Worm (Caenorhabditis elegans) whole organism, L4 larva: ENCODE measurements around the gene ZK643.2.
A peak's percentile ranks its signal among the peaks of the same experiment; 100 is the strongest.

Source experiments
- F44E2.7 ChIP-seq: fragments of 200-800 bp; sonication (Bioruptor generic); IDR thresholded peaks from 2 replicates; pipeline ENCODE4 v2.1.2; 2022; ENCODE audit warnings: missing genetic modification characterization, missing compliant biosample characterization
- F49E8.2 ChIP-seq: sonication (generic microtip); optimal IDR thresholded peaks from 2 replicates; lab custom pipeline; 2016; ENCODE audit warnings: missing compliant biosample characterization, mild to moderate bottlenecking, missing genetic modification characterization, borderline replicate concordance
- T20F7.1 ChIP-seq: fragments of 200-800 bp; sonication (Bioruptor generic); optimal IDR thresholded peaks from 2 replicates; lab custom pipeline; 2018; ENCODE audit warnings: mild to moderate bottlenecking, missing genetic modification characterization, missing compliant biosample characterization
- Y75B8A.6 ChIP-seq: fragments of 200-800 bp; sonication (Bioruptor generic); IDR thresholded peaks from 2 replicates; pipeline ENCODE4 v1.3.6; 2022; ENCODE audit warnings: missing genetic modification reagents, missing genetic modification characterization, missing compliant biosample characterization
- ama-1 ChIP-seq: fragments of 150-350 bp; optimal IDR thresholded peaks from 2 replicates; lab custom pipeline; 2014; ENCODE audit warnings: inconsistent platforms, mixed read lengths
- arid-1 ChIP-seq: fragments of 200-800 bp; sonication (Bioruptor generic); conservative IDR thresholded peaks from 2 replicates; pipeline ENCODE4 v1.3.6; 2022; ENCODE audit warnings: missing genetic modification reagents, missing genetic modification characterization, missing compliant biosample characterization
- ceh-62 ChIP-seq: sonication (generic microtip); optimal IDR thresholded peaks from 2 replicates; lab custom pipeline; 2017; ENCODE audit warnings: missing biosample characterization, missing genetic modification characterization
- ctbp-1 ChIP-seq: fragments of 200-800 bp; sonication (Bioruptor generic); IDR thresholded peaks from 2 replicates; pipeline ENCODE4 v1.3.6; 2022; ENCODE audit warnings: missing genetic modification reagents, missing genetic modification characterization, missing compliant biosample characterization
- daf-16 ChIP-seq, 3 experiments: sonication (generic microtip); optimal IDR thresholded peaks; 2 replicates each; lab custom pipeline; 2016 to 2017; ENCODE audit warnings: missing genetic modification characterization in 3 of 3, missing genetic modification reagents in 3 of 3, mild to moderate bottlenecking in 2 of 3, missing compliant biosample characterization in 2 of 3, missing biosample characterization in 1 of 3, moderate library complexity in 1 of 3
- dmd-6 ChIP-seq: fragments of 200-800 bp; sonication (Bioruptor generic); IDR thresholded peaks from 2 replicates; pipeline ENCODE4 v1.3.6; 2022; ENCODE audit warnings: missing genetic modification reagents, missing genetic modification characterization, missing compliant biosample characterization
- dmd-8 ChIP-seq: fragments of 200-800 bp; sonication (Bioruptor generic); IDR thresholded peaks from 2 replicates; pipeline ENCODE4 v1.3.6; 2022; ENCODE audit warnings: missing genetic modification characterization, missing compliant biosample characterization
- duxl-1 ChIP-seq: sonication (generic microtip); optimal IDR thresholded peaks from 2 replicates; lab custom pipeline; 2016; ENCODE audit warnings: mild to moderate bottlenecking, missing genetic modification characterization, moderate library complexity, missing compliant biosample characterization; ENCODE audit not compliant: poor library complexity
- dve-1 ChIP-seq: sonication (generic microtip); optimal IDR thresholded peaks from 2 replicates; lab custom pipeline; 2017; ENCODE audit warnings: antibody characterized with exemption, mild to moderate bottlenecking, missing genetic modification characterization, missing compliant biosample characterization; ENCODE audit not compliant: insufficient read depth
- hlh-11 ChIP-seq: fragments of 200-800 bp; sonication (Bioruptor generic); optimal IDR thresholded peaks from 2 replicates; lab custom pipeline; 2018; ENCODE audit warnings: mild to moderate bottlenecking, missing genetic modification characterization, missing compliant biosample characterization
- hlh-30 ChIP-seq: sonication (generic microtip); optimal IDR thresholded peaks from 2 replicates; lab custom pipeline; 2017; ENCODE audit warnings: antibody characterized with exemption, mild to moderate bottlenecking, missing genetic modification characterization, missing compliant biosample characterization; ENCODE audit not compliant: insufficient read depth
- jun-1 ChIP-seq: fragments of 150-350 bp; optimal IDR thresholded peaks from 2 replicates; lab custom pipeline; 2014; ENCODE audit warnings: missing biosample characterization, missing genetic modification reagents, missing genetic modification characterization
- lim-7 ChIP-seq: fragments of 200-800 bp; sonication (Bioruptor generic); IDR thresholded peaks from 2 replicates; pipeline ENCODE4 v1.3.6; 2022; ENCODE audit warnings: missing genetic modification characterization, missing compliant biosample characterization
- lin-1 ChIP-seq: fragments of 200-800 bp; sonication (Bioruptor generic); IDR thresholded peaks from 2 replicates; pipeline ENCODE4 v1.3.6; 2022; ENCODE audit warnings: missing genetic modification reagents, missing genetic modification characterization, missing compliant biosample characterization
- mdl-1 ChIP-seq, 2 experiments: fragments of 150-350 bp in 1 of 2; sonication (generic microtip) in 1 of 2; optimal IDR thresholded peaks; 2 replicates each; lab custom pipeline; 2014 to 2017; ENCODE audit warnings: missing biosample characterization in 2 of 2, missing genetic modification characterization in 2 of 2
- mes-2 ChIP-seq: sonication (generic microtip); optimal IDR thresholded peaks from 2 replicates; lab custom pipeline; 2016; ENCODE audit warnings: missing genotype, mild to moderate bottlenecking, missing genetic modification characterization, missing compliant biosample characterization; ENCODE audit not compliant: poor library complexity, severe bottlenecking
- mxl-3 ChIP-seq: fragments of 200-800 bp; sonication (Bioruptor generic); optimal IDR thresholded peaks from 2 replicates; lab custom pipeline; 2018; ENCODE audit warnings: mild to moderate bottlenecking, missing genetic modification characterization, missing compliant biosample characterization
- nhr-10 ChIP-seq: fragments of 150-350 bp; optimal IDR thresholded peaks from 2 replicates; lab custom pipeline; 2014; ENCODE audit warnings: missing biosample characterization, missing genetic modification characterization
- nhr-25 ChIP-seq: sonication (generic microtip); optimal IDR thresholded peaks from 2 replicates; lab custom pipeline; 2017; ENCODE audit warnings: missing genetic modification characterization, mild to moderate bottlenecking, missing compliant biosample characterization, antibody characterized with exemption, moderate library complexity, borderline replicate concordance; ENCODE audit not compliant: insufficient read depth
- nhr-28 ChIP-seq: fragments of 150-350 bp; optimal IDR thresholded peaks from 2 replicates; lab custom pipeline; 2014; ENCODE audit warnings: missing biosample characterization, missing genetic modification characterization
- nhr-48 ChIP-seq: sonication (generic microtip); optimal IDR thresholded peaks from 2 replicates; lab custom pipeline; 2016; ENCODE audit warnings: mild to moderate bottlenecking, missing genetic modification characterization, missing compliant biosample characterization
- nhr-76 ChIP-seq: fragments of 150-350 bp; optimal IDR thresholded peaks from 2 replicates; lab custom pipeline; 2014; ENCODE audit warnings: missing biosample characterization, missing genetic modification characterization
- nhr-77 ChIP-seq: fragments of 150-350 bp; optimal IDR thresholded peaks from 2 replicates; lab custom pipeline; 2014; ENCODE audit warnings: missing biosample characterization, missing genetic modification characterization
- pqm-1 ChIP-seq: sonication (generic microtip); optimal IDR thresholded peaks from 2 replicates; lab custom pipeline; 2017; ENCODE audit warnings: missing biosample characterization, missing genetic modification characterization
- snpc-4 ChIP-seq: fragments of 150-350 bp; optimal IDR thresholded peaks from 2 replicates; lab custom pipeline; 2014; ENCODE audit warnings: missing biosample characterization, missing genetic modification characterization
- tra-1 ChIP-seq: fragments of 200-800 bp; sonication (Bioruptor generic); IDR thresholded peaks from 2 replicates; pipeline ENCODE4 v1.3.6; 2022; ENCODE audit warnings: missing genetic modification reagents, missing genetic modification characterization, missing compliant biosample characterization
- unc-130 ChIP-seq: sonication (generic microtip); optimal IDR thresholded peaks from 2 replicates; lab custom pipeline; 2016; ENCODE audit warnings: missing genetic modification reagents, missing genetic modification characterization, missing compliant biosample characterization
- unc-62 ChIP-seq, 3 experiments: fragments of 150-350 bp in 1 of 3; sonication (generic microtip); optimal IDR thresholded peaks in 2 of 3; peaks in 1 of 3; 1 replicate in 1 of 3; 2 replicates in 2 of 3; lab custom pipeline; 2014 to 2017; ENCODE audit warnings: missing biosample characterization in 3 of 3, missing genetic modification characterization in 3 of 3, missing genetic modification reagents in 3 of 3, missing genotype in 1 of 3
- ztf-7 ChIP-seq: fragments of 150-350 bp; optimal IDR thresholded peaks from 2 replicates; lab custom pipeline; 2014; ENCODE audit warnings: missing biosample characterization, missing genetic modification characterization

The ZK643.2 gene

ce11 chrIII:8983135-8983534 is 26.8 kb downstream of the ZK643.2 start:
- TF ChIP-seq ceh-62 (tag; lab: Kevin White, UChicago) = no peak
- TF ChIP-seq hlh-30 (tag; lab: Kevin White, UChicago) = no peak
- no peak for TF ChIP-seq nhr-77
- TF ChIP-seq lin-1 (GFP tag; lab: Robert Waterston, UW) = no peak
- TF ChIP-seq mxl-3 (GFP tag; lab: Kevin White, UChicago) = peak; percentile 6
- TF ChIP-seq nhr-28 (tag; lab: Kevin White, UChicago) = peak; percentile 19
- TF ChIP-seq ctbp-1 (GFP tag; lab: Robert Waterston, UW) = 0 out of 2 replicates have a peak, but pooled peaks have one; percentile 11
- TF ChIP-seq unc-62 (GFP tag; optimal IDR thresholded peaks at IDR 0.05 in 1 of 2; lab: Kevin White, UChicago) = peak in 1 of 2 experiments; percentile 96
- TF ChIP-seq unc-62 (tag; optimal IDR thresholded peaks at IDR 0.05; lab: Kevin White, UChicago) = no peak
- no peak for TF ChIP-seq ztf-7 (tag; lab: Kevin White, UChicago)
- TF ChIP-seq nhr-25 = peak; percentile 41
- TF ChIP-seq, all 104 proteins: peak for 5

DNA sequence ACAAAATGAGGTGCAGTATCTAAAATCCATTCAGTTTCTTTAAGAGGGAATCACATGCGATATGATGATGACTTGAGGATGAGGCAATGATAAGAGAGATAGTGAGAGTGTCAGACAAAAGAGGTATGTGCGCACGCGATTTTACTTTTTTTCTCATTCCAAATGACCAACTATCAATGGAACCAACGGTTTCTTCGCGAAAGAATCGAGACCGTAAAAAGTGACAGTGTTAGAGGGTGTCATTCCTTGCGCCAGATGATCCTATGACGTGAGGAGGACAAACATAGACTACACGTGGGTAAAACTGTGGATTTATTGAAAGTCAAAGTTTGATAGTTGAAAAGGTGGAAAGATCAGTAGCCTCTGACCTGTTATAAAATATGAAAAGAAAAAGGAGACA is 27.5 kb downstream of the ZK643.2 start:
- 0 out of 2 replicates have a peak, but pooled peaks have one; percentile 25 for TF ChIP-seq dmd-8 (GFP tag; lab: Robert Waterston, UW)
- TF ChIP-seq dmd-6 = peak; percentile 36
- TF ChIP-seq snpc-4 (tag; lab: Kevin White, UChicago) = no peak
- TF ChIP-seq mdl-1 (tag; optimal IDR thresholded peaks at IDR 0.05; lab: Kevin White, UChicago) = peak; percentile 53 to 95
- peak; percentile 63 for TF ChIP-seq mxl-3 (GFP tag; lab: Kevin White, UChicago)
- peak; percentile 33 for TF ChIP-seq nhr-77
- peak; percentile 48 for TF ChIP-seq duxl-1 (tag; lab: Kevin White, UChicago)
- peak; percentile 7 for TF ChIP-seq ztf-7 (tag; lab: Kevin White, UChicago)
- 0 out of 2 replicates have a peak, but pooled peaks have one; percentile 39 for TF ChIP-seq tra-1 (GFP tag; lab: Robert Waterston, UW)
- peak; percentile 92 for TF ChIP-seq hlh-30 (tag; lab: Kevin White, UChicago)
- TF ChIP-seq hlh-11 (tag; lab: Kevin White, UChicago) = peak; percentile 74
- TF ChIP-seq nhr-76 (tag; lab: Kevin White, UChicago) = no peak
- no peak for TF ChIP-seq F44E2.7
- peak; percentile 6 for TF ChIP-seq nhr-10 (tag; lab: Kevin White, UChicago)
- TF ChIP-seq arid-1 = no peak
- TF ChIP-seq ama-1 = peak; percentile 24
- TF ChIP-seq F49E8.2 (tag; lab: Kevin White, UChicago) = no peak
- peak; percentile 80 for TF ChIP-seq nhr-28 (tag; lab: Kevin White, UChicago)
- TF ChIP-seq nhr-48 (tag; lab: Kevin White, UChicago) = peak; percentile 27
- peak; percentile 62 for TF ChIP-seq dve-1 (tag; lab: Kevin White, UChicago)
- TF ChIP-seq Y75B8A.6 (GFP tag; lab: Robert Waterston, UW) = 0 out of 2 replicates have a peak, but pooled peaks have one; percentile 52

ce11 chrIII:8984412-8984811 is 28.1 kb downstream of the ZK643.2 start:
- TF ChIP-seq jun-1 (no peak), mes-2 (tag; lab: Kevin White, UChicago) (peak; percentile 30), hlh-30 (tag; lab: Kevin White, UChicago) (peak; percentile 10), unc-130 (no peak), duxl-1 (tag; lab: Kevin White, UChicago) (peak; percentile 9), T20F7.1 (peak; percentile 20), ztf-7 (tag; lab: Kevin White, UChicago) (no peak), lin-1 (GFP tag; lab: Robert Waterston, UW) (peak; percentile 17; the same call in 1 of the 2 replicates), nhr-77 (no peak), pqm-1 (tag; lab: Kevin White, UChicago) (peak; percentile 72), daf-16 (GFP tag; optimal IDR thresholded peaks at IDR 0.05; lab: Kevin White, UChicago) (no peak), daf-16 (tag; optimal IDR thresholded peaks at IDR 0.05; lab: Kevin White, UChicago) (peak; percentile 69), dve-1 (tag; lab: Kevin White, UChicago) (peak; percentile 4), dmd-6 (peak; percentile 16; the same call in 1 of the 2 replicates), lim-7 (GFP tag; lab: Robert Waterston, UW) (0 out of 2 replicates have a peak, but pooled peaks have one; percentile 14), nhr-28 (tag; lab: Kevin White, UChicago) (peak; percentile 48)
